Fruit fly (Drosophila melanogaster): ENCODE measurements around the gene opa.

DNA sequence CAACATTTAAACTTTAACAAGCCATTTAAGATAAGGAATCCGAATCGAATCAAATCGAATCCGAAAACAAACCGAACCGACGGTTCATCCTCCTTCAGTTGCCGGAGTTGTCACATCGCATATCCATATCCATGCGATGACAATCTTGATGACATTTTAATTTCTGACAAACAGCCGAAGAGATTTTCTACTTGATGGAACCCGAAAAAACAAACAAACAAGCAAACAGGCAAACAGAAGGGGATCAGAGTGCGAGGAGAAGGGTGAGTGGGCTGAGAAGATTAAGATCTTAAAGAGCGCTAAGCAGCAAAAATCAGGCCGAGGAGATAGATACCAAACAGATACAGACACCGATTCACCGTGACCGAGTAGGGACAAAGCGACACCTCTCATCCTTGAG, 8.5 kb downstream of the opa start:
- TF ChIP-seq CG8478 (optimal IDR thresholded peaks at IDR 0.05), result no peak
- TF ChIP-seq CTCF (optimal IDR thresholded peaks at IDR 0.05), result no peak

All from S2 (cell line).